Worm (Caenorhabditis elegans) whole organism, young adult: ENCODE data around the gene C06E2.5.

ENCODE experiments used
- B0261.1 ChIP-seq: sonication (generic microtip); optimal IDR thresholded peaks from 2 replicates; lab custom pipeline; 2016; ENCODE audit warnings: mild to moderate bottlenecking, missing genetic modification characterization, moderate library complexity, missing compliant biosample characterization
- C06A6.2 ChIP-seq: fragments of 200-800 bp; sonication (Bioruptor generic); conservative IDR thresholded peaks from 2 replicates; pipeline ENCODE4 v1.3.6; 2022; ENCODE audit warnings: missing genetic modification characterization, missing compliant biosample characterization
- F49E8.2 ChIP-seq: sonication (generic microtip); optimal IDR thresholded peaks from 3 replicates; lab custom pipeline; 2017; ENCODE audit warnings: missing genetic modification characterization, mild to moderate bottlenecking, missing compliant biosample characterization, antibody characterized with exemption, moderate library complexity; ENCODE audit not compliant: insufficient read depth
- F52B5.7 ChIP-seq: sonication (generic microtip); optimal IDR thresholded peaks from 2 replicates; lab custom pipeline; 2016; ENCODE audit warnings: mild to moderate bottlenecking, missing genetic modification characterization, missing compliant biosample characterization
- K11D2.4 ChIP-seq: fragments of 200-800 bp; sonication (Bioruptor generic); IDR thresholded peaks from 2 replicates; pipeline ENCODE4 v1.3.6; 2022; ENCODE audit warnings: missing genetic modification reagents, missing genetic modification characterization, missing compliant biosample characterization
- Y53F4B.3 ChIP-seq: fragments of 200-800 bp; sonication (Bioruptor generic); IDR thresholded peaks from 2 replicates; pipeline ENCODE4 v1.3.6; 2022; ENCODE audit warnings: missing genetic modification reagents, missing genetic modification characterization, missing compliant biosample characterization
- Y53G8AR.9 ChIP-seq: fragments of 200-800 bp; sonication (Bioruptor generic); conservative IDR thresholded peaks from 2 replicates; pipeline ENCODE4 v1.3.6; 2022; ENCODE audit warnings: missing genetic modification reagents, missing genetic modification characterization, missing compliant biosample characterization
- Y79H2A.3 ChIP-seq: fragments of 200-800 bp; sonication (Bioruptor generic); conservative IDR thresholded peaks from 2 replicates; pipeline ENCODE4 v1.3.6; 2022; ENCODE audit warnings: missing genetic modification reagents, missing genetic modification characterization, missing compliant biosample characterization
- aptf-2 ChIP-seq: fragments of 200-800 bp; sonication (Bioruptor generic); conservative IDR thresholded peaks from 2 replicates; pipeline ENCODE4 v1.3.6; 2022; ENCODE audit warnings: missing genetic modification reagents, missing genetic modification characterization, missing compliant biosample characterization
- aptf-3 ChIP-seq: fragments of 200-800 bp; sonication (Bioruptor generic); IDR thresholded peaks from 2 replicates; pipeline ENCODE4 v1.3.6; 2022; ENCODE audit warnings: missing genetic modification characterization, missing compliant biosample characterization
- athp-1 ChIP-seq: sonication (generic microtip); optimal IDR thresholded peaks from 2 replicates; lab custom pipeline; 2017; ENCODE audit warnings: mild to moderate bottlenecking, missing genetic modification characterization, missing compliant biosample characterization
- attf-5 ChIP-seq: fragments of 200-800 bp; sonication (Bioruptor generic); optimal IDR thresholded peaks from 2 replicates; lab custom pipeline; 2018; ENCODE audit warnings: mild to moderate bottlenecking, missing genetic modification characterization, missing compliant biosample characterization
- bed-2 ChIP-seq: fragments of 200-800 bp; sonication (Bioruptor generic); IDR thresholded peaks from 2 replicates; pipeline ENCODE4 v1.3.6; 2022; ENCODE audit warnings: missing genetic modification reagents, missing genetic modification characterization, missing compliant biosample characterization
- cebp-1 ChIP-seq, 2 experiments: fragments of 200-800 bp in 1 of 2; sonication (Bioruptor generic) in 1 of 2; sonication (generic microtip) in 1 of 2; IDR thresholded peaks in 1 of 2; optimal IDR thresholded peaks in 1 of 2; 2 replicates each; pipeline versions ENCODE4 v1.3.6 to Lab custom; 2017 to 2022; ENCODE audit warnings: missing compliant biosample characterization in 2 of 2, missing genetic modification characterization in 2 of 2, mild to moderate bottlenecking in 1 of 2, missing genetic modification reagents in 1 of 2, moderate library complexity in 1 of 2
- ceh-79 ChIP-seq: sonication (generic microtip); optimal IDR thresholded peaks from 2 replicates; lab custom pipeline; 2017; ENCODE audit warnings: mild to moderate bottlenecking, missing genetic modification characterization, missing compliant biosample characterization
- dox-1 ChIP-seq: fragments of 200-800 bp; sonication (Bioruptor generic); IDR thresholded peaks from 2 replicates; pipeline ENCODE4 v1.3.6; 2022; ENCODE audit warnings: missing genetic modification reagents, missing genetic modification characterization, missing compliant biosample characterization
- egl-44 ChIP-seq: fragments of 200-800 bp; sonication (Bioruptor generic); IDR thresholded peaks from 2 replicates; pipeline ENCODE4 v1.3.6; 2022; ENCODE audit warnings: missing genetic modification reagents, missing genetic modification characterization, missing compliant biosample characterization
- egrh-3 ChIP-seq: fragments of 200-800 bp; sonication (Bioruptor generic); IDR thresholded peaks from 2 replicates; pipeline ENCODE4 v1.3.6; 2022; ENCODE audit warnings: missing genetic modification reagents, missing genetic modification characterization, missing compliant biosample characterization
- him-1 ChIP-seq: sonication (generic microtip); optimal IDR thresholded peaks from 2 replicates; lab custom pipeline; 2016; ENCODE audit warnings: missing genotype, missing genetic modification reagents, missing genetic modification characterization, missing compliant biosample characterization
- hlh-12 ChIP-seq: sonication (generic microtip); optimal IDR thresholded peaks from 2 replicates; lab custom pipeline; 2016; ENCODE audit warnings: missing genetic modification characterization, missing compliant biosample characterization
- hlh-26 ChIP-seq: fragments of 200-800 bp; sonication (Bioruptor generic); conservative IDR thresholded peaks from 2 replicates; pipeline ENCODE4 v1.3.6; 2022; ENCODE audit warnings: missing genetic modification reagents, missing genetic modification characterization, missing compliant biosample characterization
- lag-1 ChIP-seq: fragments of 200-800 bp; sonication (Bioruptor generic); IDR thresholded peaks from 2 replicates; pipeline ENCODE4 v1.3.6; 2022; ENCODE audit warnings: missing genetic modification reagents, missing genetic modification characterization, missing compliant biosample characterization
- lin-26 ChIP-seq: fragments of 200-800 bp; sonication (Bioruptor generic); IDR thresholded peaks from 2 replicates; pipeline ENCODE4 v1.3.6; 2022; ENCODE audit warnings: missing genetic modification reagents, missing genetic modification characterization, missing compliant biosample characterization
- lin-35 ChIP-seq, 3 experiments: fragments of 150-350 bp in 2 of 3; sonication (generic microtip) in 1 of 3; optimal IDR thresholded peaks; 2 replicates each; lab custom pipeline; 2014 to 2018; ENCODE audit warnings: missing biosample characterization in 3 of 3, missing genetic modification characterization in 3 of 3, missing genetic modification reagents in 3 of 3
- lin-54 ChIP-seq: fragments of 200-800 bp; sonication (Bioruptor generic); optimal IDR thresholded peaks from 2 replicates; lab custom pipeline; 2018; ENCODE audit warnings: mild to moderate bottlenecking, missing genetic modification characterization, missing compliant biosample characterization
- mcd-1 ChIP-seq: fragments of 200-800 bp; sonication (Bioruptor generic); IDR thresholded peaks from 2 replicates; pipeline ENCODE4 v1.3.6; 2022; ENCODE audit warnings: missing genetic modification reagents, missing genetic modification characterization, missing compliant biosample characterization
- mes-4 ChIP-seq: sonication (generic microtip); optimal IDR thresholded peaks from 2 replicates; lab custom pipeline; 2016; ENCODE audit warnings: missing genotype, missing genetic modification characterization, missing compliant biosample characterization
- nhr-80 ChIP-seq: sonication (generic microtip); optimal IDR thresholded peaks from 2 replicates; lab custom pipeline; 2016; ENCODE audit warnings: missing genetic modification characterization, missing compliant biosample characterization
- pbrm-1 ChIP-seq: fragments of 200-800 bp; sonication (Bioruptor generic); IDR thresholded peaks from 2 replicates; pipeline ENCODE4 v1.3.6; 2022; ENCODE audit warnings: missing genetic modification reagents, missing genetic modification characterization, missing compliant biosample characterization
- rec-8 ChIP-seq, 2 experiments: sonication (generic microtip); optimal IDR thresholded peaks; 2 replicates each; lab custom pipeline; 2016; ENCODE audit warnings: mild to moderate bottlenecking in 2 of 2, missing genetic modification characterization in 2 of 2, missing genetic modification reagents in 2 of 2, missing genotype in 2 of 2, missing biosample characterization in 1 of 2, missing compliant biosample characterization in 1 of 2, moderate library complexity in 1 of 2
- repo-1 ChIP-seq: sonication (generic microtip); optimal IDR thresholded peaks from 2 replicates; lab custom pipeline; 2017; ENCODE audit warnings: mild to moderate bottlenecking, missing genetic modification characterization, missing compliant biosample characterization
- rpc-1 ChIP-seq, 2 experiments: fragments of 150-350 bp in 1 of 2; sonication (generic microtip) in 1 of 2; optimal IDR thresholded peaks; 2 replicates each; lab custom pipeline; 2014 to 2018; ENCODE audit warnings: missing biosample characterization in 1 of 2, missing genetic modification characterization in 1 of 2, missing genetic modification reagents in 1 of 2, missing genotype in 1 of 2
- sea-2 ChIP-seq: fragments of 200-800 bp; sonication (Bioruptor generic); IDR thresholded peaks from 2 replicates; pipeline ENCODE4 v1.3.6; 2022; ENCODE audit warnings: missing genetic modification characterization, missing compliant biosample characterization
- snpc-1.1 ChIP-seq: sonication (generic microtip); optimal IDR thresholded peaks from 2 replicates; lab custom pipeline; 2017; ENCODE audit warnings: missing genetic modification characterization, mild to moderate bottlenecking, missing compliant biosample characterization, antibody characterized with exemption, moderate library complexity, missing genotype, missing genetic modification reagents; ENCODE audit not compliant: insufficient read depth
- snpc-1.3 ChIP-seq: sonication (generic microtip); optimal IDR thresholded peaks from 2 replicates; lab custom pipeline; 2017; ENCODE audit warnings: missing genetic modification characterization, mild to moderate bottlenecking, missing compliant biosample characterization, antibody characterized with exemption, moderate library complexity, missing genotype, missing genetic modification reagents; ENCODE audit not compliant: insufficient read depth
- snpc-4 ChIP-seq, 5 experiments: fragments of 150-350 bp in 1 of 5; sonication (generic microtip) in 4 of 5; optimal IDR thresholded peaks; 2 replicates each; lab custom pipeline; 2014 to 2018; ENCODE audit warnings: missing genetic modification characterization in 5 of 5, missing biosample characterization in 3 of 5, antibody characterized with exemption in 2 of 5, mild to moderate bottlenecking in 2 of 5, missing compliant biosample characterization in 2 of 5, missing genotype in 2 of 5, moderate library complexity in 2 of 5, missing genetic modification reagents in 1 of 5
- sptf-2 ChIP-seq: fragments of 200-800 bp; sonication (Bioruptor generic); optimal IDR thresholded peaks from 2 replicates; lab custom pipeline; 2018; ENCODE audit warnings: mild to moderate bottlenecking, missing genetic modification characterization, missing compliant biosample characterization
- tbx-9 ChIP-seq: sonication (generic microtip); optimal IDR thresholded peaks from 2 replicates; lab custom pipeline; 2016; ENCODE audit warnings: borderline replicate concordance, missing genetic modification characterization, inconsistent platforms, missing compliant biosample characterization
- zim-3 ChIP-seq: sonication (generic microtip); optimal IDR thresholded peaks from 2 replicates; lab custom pipeline; 2017; ENCODE audit warnings: mild to moderate bottlenecking, missing genetic modification characterization, moderate library complexity, missing compliant biosample characterization
- ztf-22 ChIP-seq: fragments of 200-800 bp; sonication (Bioruptor generic); optimal IDR thresholded peaks from 2 replicates; lab custom pipeline; 2018; ENCODE audit warnings: mild to moderate bottlenecking, missing genetic modification characterization, moderate library complexity, missing compliant biosample characterization
- ztf-3 ChIP-seq: fragments of 200-800 bp; sonication (Bioruptor generic); optimal IDR thresholded peaks from 2 replicates; lab custom pipeline; 2018; ENCODE audit warnings: mild to moderate bottlenecking, missing genetic modification characterization, missing compliant biosample characterization

Gene C06E2.5

ce11 chrX:8888835-8889234, 31.1 kb upstream of the C06E2.5 start (continued):
- no peak for TF ChIP-seq aptf-2 (GFP tag; lab: Robert Waterston, UW)
- TF ChIP-seq snpc-1.3 = no peak
- no peak for TF ChIP-seq F49E8.2 (tag; lab: Kevin White, UChicago)
- TF ChIP-seq Y53F4B.3 = no peak
- TF ChIP-seq dox-1 (GFP tag; lab: Robert Waterston, UW) = no peak
- TF ChIP-seq, all 124 proteins: peak for 0

- TF ChIP-seq Y53G8AR.9 (no peak), egrh-3 (GFP tag; lab: Robert Waterston, UW) (peak; percentile 35; the same call in 1 of the 2 replicates)
Measured at ce11 chrX:8882162-8882561, 24.4 kb upstream of the C06E2.5 start.

- TF ChIP-seq lag-1 (GFP tag; lab: Robert Waterston, UW) = no peak
- no peak for TF ChIP-seq F52B5.7 (tag; lab: Kevin White, UChicago)
- TF ChIP-seq sptf-2 (GFP tag; lab: Kevin White, UChicago) = no peak
- TF ChIP-seq aptf-3 (GFP tag; lab: Robert Waterston, UW) = no peak
- no peak for TF ChIP-seq him-1 (tag; lab: Kevin White, UChicago)
- no peak for TF ChIP-seq snpc-1.1
- no peak for TF ChIP-seq hlh-12 (tag; lab: Kevin White, UChicago)
Measured at ce11 chrX:8879349-8879748, 21.6 kb upstream of the C06E2.5 start, which contains the start of gene C06E2.2. C06E2.2 (plus strand) TSS chrX:8879649.

ce11 chrX:8878709-8879108, 21.0 kb upstream of the C06E2.5 start:
- no peak for TF ChIP-seq lin-54 (GFP tag; lab: Kevin White, UChicago)
- TF ChIP-seq B0261.1 = no peak
- TF ChIP-seq dox-1 (GFP tag; lab: Robert Waterston, UW) = no peak
- TF ChIP-seq ztf-22 (GFP tag; lab: Kevin White, UChicago) = no peak
- no peak for TF ChIP-seq lin-26
- no peak for TF ChIP-seq bed-2 (GFP tag; lab: Robert Waterston, UW)
- no peak for TF ChIP-seq nhr-80 (tag; lab: Kevin White, UChicago)
- no peak for TF ChIP-seq ceh-79 (tag; lab: Kevin White, UChicago)
- no peak for TF ChIP-seq egl-44 (GFP tag; lab: Robert Waterston, UW)
- TF ChIP-seq mcd-1 (GFP tag; lab: Robert Waterston, UW) = no peak
- no peak for TF ChIP-seq mes-4
- TF ChIP-seq snpc-4 (GFP tag; optimal IDR thresholded peaks at IDR 0.05; lab: Kevin White, UChicago) = no peak
- TF ChIP-seq snpc-4 (tag; optimal IDR thresholded peaks at IDR 0.05; lab: Kevin White, UChicago) = no peak
- no peak for TF ChIP-seq attf-5
- no peak for TF ChIP-seq sea-2
- TF ChIP-seq athp-1 (tag; lab: Kevin White, UChicago) = no peak
- no peak for TF ChIP-seq lin-35 (GFP tag; optimal IDR thresholded peaks at IDR 0.05; lab: Kevin White, UChicago)
- no peak for TF ChIP-seq Y79H2A.3 (GFP tag; lab: Robert Waterston, UW)
- TF ChIP-seq cebp-1 (GFP tag; IDR thresholded peaks at IDR 0.05; lab: Robert Waterston, UW) = no peak
- no peak for TF ChIP-seq cebp-1 (tag; optimal IDR thresholded peaks at IDR 0.05; lab: Kevin White, UChicago)
- TF ChIP-seq ztf-3 = no peak

ce11 chrX:8877162-8877561, 19.4 kb upstream of the C06E2.5 start:
- TF ChIP-seq aptf-2 (GFP tag; lab: Robert Waterston, UW) (no peak), tbx-9 (tag; lab: Kevin White, UChicago) (no peak), rec-8 (tag; optimal IDR thresholded peaks at IDR 0.05; lab: Kevin White, UChicago) (peak; percentile 14 to 20), pbrm-1 (no peak), C06A6.2 (no peak), hlh-26 (no peak), K11D2.4 (no peak), rpc-1 (optimal IDR thresholded peaks at IDR 0.05; lab: Kevin White, UChicago) (peak; percentile 75), rpc-1 (tag; optimal IDR thresholded peaks at IDR 0.05; lab: Kevin White, UChicago) (peak; percentile 89), zim-3 (tag; lab: Kevin White, UChicago) (no peak), ceh-79 (tag; lab: Kevin White, UChicago) (no peak), repo-1 (tag; lab: Kevin White, UChicago) (no peak), him-1 (tag; lab: Kevin White, UChicago) (peak; percentile 82)
